Fruit fly (Drosophila melanogaster) whole organism, embryonic: ENCODE data around the gene RpL6.

Source experiments
- Atf3 ChIP-seq: fragments of 200-800 bp; sonication (Bioruptor generic); optimal IDR thresholded peaks from 3 replicates; lab custom pipeline; 2016; ENCODE audit warnings: missing biosample characterization, missing genetic modification characterization
- Atf6 ChIP-seq: fragments of 200-800 bp; sonication (Bioruptor generic); IDR thresholded peaks from 2 replicates; pipeline ENCODE4 v1.3.6; 2022; ENCODE audit warnings: missing biosample characterization, missing genetic modification characterization
- Blimp-1 ChIP-seq: fragments of 200-800 bp; sonication (Bioruptor generic); optimal IDR thresholded peaks from 3 replicates; lab custom pipeline; 2018; ENCODE audit warnings: missing biosample characterization, missing genetic modification characterization, mild to moderate bottlenecking, moderate library complexity, missing genetic modification reagents
- CG11456 ChIP-seq: fragments of 200-800 bp; sonication (Bioruptor generic); IDR thresholded peaks from 3 replicates; pipeline ENCODE4 v1.3.6; 2022; ENCODE audit warnings: missing biosample characterization, missing genetic modification characterization
- CG13287 ChIP-seq: fragments of 200-800 bp; sonication (Bioruptor generic); IDR thresholded peaks from 2 replicates; pipeline ENCODE4 v1.3.6; 2022; ENCODE audit warnings: missing biosample characterization, missing genetic modification characterization; ENCODE audit not compliant: partially characterized antibody
- CG13296 ChIP-seq: fragments of 200-800 bp; sonication (Bioruptor generic); optimal IDR thresholded peaks from 3 replicates; lab custom pipeline; 2018; ENCODE audit warnings: missing biosample characterization, mild to moderate bottlenecking, missing genetic modification characterization
- CG15514 ChIP-seq: fragments of 200-800 bp; sonication (Bioruptor generic); optimal IDR thresholded peaks from 3 replicates; lab custom pipeline; 2017; ENCODE audit warnings: missing biosample characterization, missing genetic modification characterization, mild to moderate bottlenecking, moderate library complexity, missing genetic modification reagents
- CG1603 ChIP-seq: fragments of 200-800 bp; sonication (Bioruptor generic); optimal IDR thresholded peaks from 2 replicates; lab custom pipeline; 2019; ENCODE audit warnings: missing biosample characterization, mild to moderate bottlenecking, missing genetic modification characterization, moderate library complexity
- CG17328 ChIP-seq: fragments of 200-800 bp; sonication (Bioruptor generic); IDR thresholded peaks from 2 replicates; pipeline ENCODE4 v1.3.6; 2022; ENCODE audit warnings: missing biosample characterization, missing genetic modification characterization
- CG17612 ChIP-seq: fragments of 200-800 bp; sonication (Bioruptor generic); IDR thresholded peaks from 2 replicates; pipeline ENCODE4 v1.3.6; 2022; ENCODE audit warnings: missing biosample characterization, missing genetic modification characterization
- CG2120 ChIP-seq: fragments of 200-800 bp; sonication (Bioruptor generic); optimal IDR thresholded peaks from 3 replicates; lab custom pipeline; 2016; ENCODE audit warnings: missing biosample characterization, missing genetic modification characterization
- CG2678 ChIP-seq: fragments of 200-800 bp; sonication (Bioruptor generic); optimal IDR thresholded peaks from 3 replicates; lab custom pipeline; 2019; ENCODE audit warnings: missing biosample characterization, mild to moderate bottlenecking, missing genetic modification characterization, moderate library complexity
- CG2712 ChIP-seq: fragments of 200-800 bp; optimal IDR thresholded peaks from 3 replicates; lab custom pipeline; 2019; ENCODE audit warnings: missing biosample characterization, mild to moderate bottlenecking, missing genetic modification characterization, moderate library complexity
- CG30403 ChIP-seq: fragments of 200-800 bp; sonication (Bioruptor generic); optimal IDR thresholded peaks from 3 replicates; lab custom pipeline; 2016; ENCODE audit warnings: missing biosample characterization, missing genetic modification characterization
- CG3995 ChIP-seq: fragments of 200-800 bp; sonication (Bioruptor generic); optimal IDR thresholded peaks from 3 replicates; lab custom pipeline; 2016; ENCODE audit warnings: missing biosample characterization, missing genetic modification characterization
- CG4730 ChIP-seq: fragments of 200-800 bp; sonication (Bioruptor generic); IDR thresholded peaks from 2 replicates; pipeline ENCODE4 v1.3.6; 2022; ENCODE audit warnings: missing biosample characterization, missing genetic modification characterization
- CG4820 ChIP-seq: fragments of 200-800 bp; sonication (Bioruptor generic); optimal IDR thresholded peaks from 3 replicates; lab custom pipeline; 2016; ENCODE audit warnings: missing biosample characterization, missing genetic modification characterization
- CG7839 ChIP-seq: fragments of 200-800 bp; sonication (Bioruptor generic); optimal IDR thresholded peaks from 3 replicates; lab custom pipeline; 2018; ENCODE audit warnings: missing biosample characterization, mild to moderate bottlenecking, missing genetic modification characterization, moderate library complexity
- CG7987 ChIP-seq: fragments of 200-800 bp; sonication (Bioruptor generic); optimal IDR thresholded peaks from 2 replicates; lab custom pipeline; 2018; ENCODE audit warnings: missing biosample characterization, mild to moderate bottlenecking, missing genetic modification characterization, moderate library complexity
- CG8290 ChIP-seq, 3 experiments: fragments of 200-800 bp; sonication (Bioruptor generic); optimal IDR thresholded peaks; 2 replicates each; lab custom pipeline; 2016 to 2019; ENCODE audit warnings: missing biosample characterization in 3 of 3, missing genetic modification characterization in 3 of 3, mild to moderate bottlenecking in 2 of 3, moderate library complexity in 1 of 3
- Ets65A ChIP-seq: fragments of 200-800 bp; sonication (Bioruptor generic); peaks from one replicate; lab custom pipeline; 2016; ENCODE audit warnings: missing biosample characterization, missing genetic modification characterization
- Hr51 ChIP-seq, 2 experiments: fragments of 200-800 bp; sonication (Bioruptor generic); optimal IDR thresholded peaks; 2 replicates in 1 of 2; 3 replicates in 1 of 2; lab custom pipeline; 2016 to 2018; ENCODE audit warnings: missing biosample characterization in 2 of 2, missing genetic modification characterization in 2 of 2, mild to moderate bottlenecking in 1 of 2, moderate library complexity in 1 of 2
- Med ChIP-seq: fragments of 200-800 bp; sonication (Bioruptor generic); peaks from one replicate; lab custom pipeline; 2016; ENCODE audit warnings: missing biosample characterization, missing genetic modification characterization, mild to moderate bottlenecking, inconsistent platforms, moderate library complexity
- Meics ChIP-seq: fragments of 200-800 bp; sonication (Bioruptor generic); optimal IDR thresholded peaks from 2 replicates; lab custom pipeline; 2017; ENCODE audit warnings: missing biosample characterization, mild to moderate bottlenecking, missing genetic modification characterization
- Ptx1 ChIP-seq: fragments of 200-800 bp; sonication (Bioruptor generic); IDR thresholded peaks from 2 replicates; pipeline ENCODE4 v1.3.6; 2022; ENCODE audit warnings: missing biosample characterization, missing genetic modification characterization
- Rfx ChIP-seq: fragments of 200-800 bp; sonication (Bioruptor generic); IDR thresholded peaks from 2 replicates; pipeline ENCODE4 v1.3.6; 2022; ENCODE audit warnings: missing biosample characterization, missing genetic modification characterization
- Trl ChIP-seq, 3 experiments: fragments of >200 bp in 2 of 3; fragments of 200-800 bp in 1 of 3; sonication (Bioruptor generic) in 1 of 3; optimal IDR thresholded peaks; 2 replicates in 1 of 3; 3 replicates in 2 of 3; lab custom pipeline; 2016 to 2017; ENCODE audit warnings: missing biosample characterization in 1 of 3, missing genetic modification characterization in 1 of 3
- Xbp1 ChIP-seq: fragments of 200-800 bp; sonication (Bioruptor generic); optimal IDR thresholded peaks from 3 replicates; lab custom pipeline; 2016; ENCODE audit warnings: missing biosample characterization, mild to moderate bottlenecking, missing genetic modification characterization
- al ChIP-seq: fragments of 200-800 bp; sonication (Bioruptor generic); IDR thresholded peaks from 2 replicates; pipeline ENCODE4 v1.3.6; 2022; ENCODE audit warnings: missing biosample characterization, missing genetic modification characterization
- aop ChIP-seq: fragments of 200-800 bp; sonication (Bioruptor generic); IDR thresholded peaks from 2 replicates; pipeline ENCODE4 v1.3.6; 2022; ENCODE audit warnings: missing biosample characterization, missing genetic modification characterization
- bsh ChIP-seq, 2 experiments: fragments of 200-800 bp; sonication (Bioruptor generic); optimal IDR thresholded peaks; 2 replicates each; lab custom pipeline; 2017 to 2018; ENCODE audit warnings: mild to moderate bottlenecking in 2 of 2, missing biosample characterization in 2 of 2, missing genetic modification characterization in 2 of 2, moderate library complexity in 1 of 2
- danr ChIP-seq: fragments of 200-800 bp; sonication (Bioruptor generic); IDR thresholded peaks from 2 replicates; pipeline ENCODE4 v1.3.6; 2022; ENCODE audit warnings: missing biosample characterization, missing genetic modification characterization
- dpn ChIP-seq, 2 experiments: fragments of 200-800 bp; sonication (Bioruptor generic); optimal IDR thresholded peaks; 3 replicates each; lab custom pipeline; 2016; ENCODE audit warnings: missing biosample characterization in 2 of 2, missing genetic modification characterization in 2 of 2
- ems ChIP-seq: fragments of 200-800 bp; sonication (Bioruptor generic); optimal IDR thresholded peaks from 3 replicates; lab custom pipeline; 2016; ENCODE audit warnings: missing biosample characterization, missing genetic modification characterization
- lab ChIP-seq: fragments of 200-800 bp; sonication (Bioruptor generic); optimal IDR thresholded peaks from 3 replicates; lab custom pipeline; 2017; ENCODE audit warnings: missing biosample characterization, missing genetic modification characterization, mild to moderate bottlenecking, moderate library complexity, missing genetic modification reagents
- lilli ChIP-seq: fragments of 200-800 bp; sonication (Bioruptor generic); optimal IDR thresholded peaks from 3 replicates; lab custom pipeline; 2016; ENCODE audit warnings: missing biosample characterization, missing genetic modification characterization
- lmd ChIP-seq: fragments of 200-800 bp; sonication (Bioruptor generic); IDR thresholded peaks from 2 replicates; pipeline ENCODE4 v1.3.6; 2022; ENCODE audit warnings: missing biosample characterization, missing genetic modification characterization
- mam ChIP-seq: fragments of 200-800 bp; sonication (Bioruptor generic); optimal IDR thresholded peaks from 3 replicates; lab custom pipeline; 2016; ENCODE audit warnings: missing biosample characterization, missing genetic modification characterization
- org-1 ChIP-seq: fragments of 200-800 bp; sonication (Bioruptor generic); optimal IDR thresholded peaks from 2 replicates; lab custom pipeline; 2017; ENCODE audit warnings: missing biosample characterization, missing genetic modification characterization
- pum ChIP-seq: fragments of 200-800 bp; sonication (Bioruptor generic); optimal IDR thresholded peaks from 2 replicates; lab custom pipeline; 2016; ENCODE audit warnings: missing biosample characterization, missing genetic modification characterization
- pzg ChIP-seq: fragments of 200-800 bp; sonication (Bioruptor generic); optimal IDR thresholded peaks from 3 replicates; lab custom pipeline; 2018; ENCODE audit warnings: missing biosample characterization, mild to moderate bottlenecking, missing genetic modification characterization, moderate library complexity
- row ChIP-seq: fragments of 200-800 bp; sonication (Bioruptor generic); IDR thresholded peaks from 3 replicates; pipeline ENCODE4 v1.3.6; 2022; ENCODE audit warnings: missing biosample characterization, missing genetic modification characterization
- sens-2 ChIP-seq: fragments of 200-800 bp; sonication (Bioruptor generic); IDR thresholded peaks from 2 replicates; pipeline ENCODE4 v1.3.6; 2022; ENCODE audit warnings: missing biosample characterization, missing genetic modification characterization
- slbo ChIP-seq: fragments of 200-800 bp; sonication (Bioruptor generic); IDR thresholded peaks from 2 replicates; pipeline ENCODE4 v1.3.6; 2022; ENCODE audit warnings: missing biosample characterization, missing genetic modification characterization
- toy ChIP-seq: fragments of 200-800 bp; sonication (Bioruptor generic); IDR thresholded peaks from 2 replicates; pipeline ENCODE4 v1.3.6; 2022; ENCODE audit warnings: missing biosample characterization, missing genetic modification characterization
- wdn ChIP-seq: fragments of 200-800 bp; sonication (Bioruptor generic); IDR thresholded peaks from 2 replicates; pipeline ENCODE4 v1.3.6; 2022; ENCODE audit warnings: missing biosample characterization, missing genetic modification characterization
- zfh2 ChIP-seq: fragments of 200-800 bp; sonication (Bioruptor generic); optimal IDR thresholded peaks from 2 replicates; lab custom pipeline; 2016; ENCODE audit warnings: missing biosample characterization, missing genetic modification characterization

Gene RpL6

dm6 chr3R:31636501-31636900 lies 40.5 kb upstream of the RpL6 start (continued):
- TF ChIP-seq CG3995 (no peak), Hr51 (GFP tag; optimal IDR thresholded peaks at IDR 0.05; lab: Kevin White, UChicago) (peak in 1 of 2 experiments; percentile 63), CG13287 (GFP tag; lab: Robert Waterston, UW) (no peak), ems (GFP tag; lab: Kevin White, UChicago) (no peak), CG17612 (GFP tag; lab: Robert Waterston, UW) (no peak), Atf3 (GFP tag; lab: Kevin White, UChicago) (no peak), CG2120 (GFP tag; lab: Kevin White, UChicago) (peak; percentile 75), aop (GFP tag; lab: Robert Waterston, UW) (no peak)

dm6 chr3R:31632316-31632715 lies 36.3 kb upstream of the RpL6 start:
- peak; percentile 86 for TF ChIP-seq Med (GFP tag; lab: Kevin White, UChicago)
- peak; percentile 35; the same call in 1 of the 2 replicates for TF ChIP-seq slbo (GFP tag; lab: Robert Waterston, UW)
- TF ChIP-seq mam, result peak; percentile 9
- TF ChIP-seq lab (GFP tag; lab: Kevin White, UChicago), result peak; percentile 47
- no peak for TF ChIP-seq pzg
- TF ChIP-seq lilli (GFP tag; lab: Kevin White, UChicago), result peak; percentile 2
- no peak for TF ChIP-seq toy (GFP tag; lab: Robert Waterston, UW)
- no peak for TF ChIP-seq CG4820 (GFP tag; lab: Kevin White, UChicago)
- 0 out of 2 replicates have a peak, but pooled peaks have one; percentile 26 for TF ChIP-seq Ptx1 (GFP tag; lab: Robert Waterston, UW)
- TF ChIP-seq dpn (GFP tag; optimal IDR thresholded peaks at IDR 0.05; lab: Kevin White, UChicago), result peak in 1 of 2 experiments; percentile 36
- peak; percentile 22 for TF ChIP-seq CG2120 (GFP tag; lab: Kevin White, UChicago)
- peak; percentile 6 for TF ChIP-seq pum (GFP tag; lab: Kevin White, UChicago)
- TF ChIP-seq danr, result no peak
- TF ChIP-seq wdn (GFP tag; lab: Robert Waterston, UW), result peak; percentile 20; the same call in 1 of the 2 replicates
- TF ChIP-seq sens-2 (GFP tag; lab: Robert Waterston, UW), result no peak
- TF ChIP-seq CG7839 (tag; lab: Kevin White, UChicago), result peak; percentile 19
- TF ChIP-seq Hr51 (GFP tag; optimal IDR thresholded peaks at IDR 0.05; lab: Kevin White, UChicago), result peak in 1 of 2 experiments; percentile 29
- peak; percentile 5 for TF ChIP-seq CG2712 (tag; lab: Kevin White, UChicago)
- TF ChIP-seq row (GFP tag; lab: Robert Waterston, UW), result peak; percentile 24; the same call in 2 of the 3 replicates
- TF ChIP-seq CG7987, result no peak
- TF ChIP-seq CG8290 (GFP tag; optimal IDR thresholded peaks at IDR 0.05; lab: Kevin White, UChicago), result no peak
- TF ChIP-seq CG8290 (tag; optimal IDR thresholded peaks at IDR 0.05; lab: Kevin White, UChicago), result peak in 1 of 2 experiments; percentile 46
- 0 out of 2 replicates have a peak, but pooled peaks have one; percentile 8 for TF ChIP-seq Rfx
- no peak for TF ChIP-seq Trl (optimal IDR thresholded peaks at IDR 0.05; lab: Kevin White, UChicago)
- TF ChIP-seq Trl (GFP tag; optimal IDR thresholded peaks at IDR 0.05; lab: Kevin White, UChicago), result peak; percentile 16
- peak; percentile 0 for TF ChIP-seq org-1 (GFP tag; lab: Kevin White, UChicago)
- TF ChIP-seq CG2678, result peak; percentile 5
- 0 out of 2 replicates have a peak, but pooled peaks have one; percentile 10 for TF ChIP-seq al (GFP tag; lab: Robert Waterston, UW)
- peak; percentile 1 for TF ChIP-seq Meics (GFP tag; lab: Kevin White, UChicago)
- 0 out of 2 replicates have a peak, but pooled peaks have one; percentile 29 for TF ChIP-seq Atf6
- TF ChIP-seq CG1603 (tag; lab: Kevin White, UChicago), result peak; percentile 64
- no peak for TF ChIP-seq CG11456
- peak; percentile 33 for TF ChIP-seq Xbp1 (GFP tag; lab: Kevin White, UChicago)
- peak; percentile 16 for TF ChIP-seq CG30403
- TF ChIP-seq CG17328, result 0 out of 2 replicates have a peak, but pooled peaks have one; percentile 25
- TF ChIP-seq CG4730 (GFP tag; lab: Robert Waterston, UW), result no peak
- peak; percentile 67 for TF ChIP-seq Ets65A
- peak; percentile 56 for TF ChIP-seq Blimp-1 (GFP tag; lab: Kevin White, UChicago)
- TF ChIP-seq lmd (GFP tag; lab: Robert Waterston, UW), result peak; percentile 44
- peak in 1 of 2 experiments; percentile 39 for TF ChIP-seq bsh (GFP tag; optimal IDR thresholded peaks at IDR 0.05; lab: Kevin White, UChicago)
- TF ChIP-seq CG15514 (GFP tag; lab: Kevin White, UChicago), result peak; percentile 1
- TF ChIP-seq zfh2, result peak; percentile 7
- no peak for TF ChIP-seq CG13296 (GFP tag; lab: Kevin White, UChicago)
